Worm (Caenorhabditis elegans): Measurements from ENCODE around the gene cisd-1.

Gene cisd-1

DNA sequence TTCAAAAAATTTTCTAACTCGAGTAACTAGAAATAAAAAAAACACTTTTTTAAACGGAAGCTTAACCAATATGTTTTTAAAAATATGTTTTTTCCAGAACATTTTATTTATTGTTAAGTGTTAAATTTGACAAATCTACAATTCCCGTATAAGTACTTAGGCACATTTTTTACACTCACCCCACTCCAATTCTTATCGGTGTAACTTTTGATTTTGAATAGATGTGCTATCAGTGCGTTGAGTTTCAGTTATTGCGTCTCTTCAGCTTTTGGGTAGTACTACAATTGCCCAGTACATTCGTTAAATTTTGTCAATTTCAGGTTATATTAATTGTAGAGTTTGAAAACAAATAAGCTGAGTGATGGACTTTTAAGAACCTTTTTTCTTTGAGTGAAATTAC is 45.4 kb downstream of the cisd-1 start:
- TF ChIP-seq ceh-39 (tag; optimal IDR thresholded peaks at IDR 0.05): no peak
- no peak for TF ChIP-seq ces-1 (GFP tag; optimal IDR thresholded peaks at IDR 0.05)
- TF ChIP-seq elt-1 (tag; optimal IDR thresholded peaks at IDR 0.05; ENCODE audit: borderline replicate concordance, insufficient read depth): no peak
- TF ChIP-seq nhr-28 (tag; optimal IDR thresholded peaks at IDR 0.05): no peak
- TF ChIP-seq mep-1 (tag; optimal IDR thresholded peaks at IDR 0.05): no peak
- no peak for TF ChIP-seq drap-1 (GFP tag; optimal IDR thresholded peaks at IDR 0.05)
- TF ChIP-seq nhr-2 (tag; optimal IDR thresholded peaks at IDR 0.05): no peak
- no peak for TF ChIP-seq nhr-76 (tag; optimal IDR thresholded peaks at IDR 0.05)
- no peak for TF ChIP-seq cnd-1 (tag; optimal IDR thresholded peaks at IDR 0.05)
- no peak for TF ChIP-seq elt-3 (tag; optimal IDR thresholded peaks at IDR 0.05)
- no peak for TF ChIP-seq unc-120 (tag; optimal IDR thresholded peaks at IDR 0.05; ENCODE audit: poor library complexity, severe bottlenecking)
